Fruit fly (Drosophila melanogaster): Measurements from ENCODE around the gene CG11373.

CG11373 gene

dm6 chr3R:6007123-6008000 is 46.6 kb upstream of the CG11373 start (continued):
- TF ChIP-seq Sry-β (GFP tag; optimal IDR thresholded peaks at IDR 0.05) (no peak), CG7372 (GFP tag; IDR thresholded peaks at IDR 0.05) (no peak), CG4730 (GFP tag; IDR thresholded peaks at IDR 0.05) (no peak), CG13894 (tag; optimal IDR thresholded peaks at IDR 0.05) (peak; percentile 83), CG17568 (GFP tag; optimal IDR thresholded peaks at IDR 0.05) (no peak), CG2712 (tag; optimal IDR thresholded peaks at IDR 0.05) (no peak), CG10462 (GFP tag; optimal IDR thresholded peaks at IDR 0.05) (no peak), nau (GFP tag; optimal IDR thresholded peaks at IDR 0.05) (no peak), p53 (GFP tag; optimal IDR thresholded peaks at IDR 0.05) (no peak), hbn (GFP tag; IDR thresholded peaks at IDR 0.05; ENCODE audit: partially characterized antibody) (peak; percentile 19; the same call in 1 of the 2 replicates), hth (optimal IDR thresholded peaks at IDR 0.05) (no peak), CG10267 (tag; optimal IDR thresholded peaks at IDR 0.05) (no peak), so (GFP tag; IDR thresholded peaks at IDR 0.05) (0 out of 3 replicates have a peak, but pooled peaks have one; percentile 29), NC2β (GFP tag; optimal IDR thresholded peaks at IDR 0.05) (no peak), GATAe (GFP tag; conservative IDR thresholded peaks at IDR 0.05) (no peak), dmrt11E (tag; optimal IDR thresholded peaks at IDR 0.05) (no peak), dati (GFP tag; IDR thresholded peaks at IDR 0.05) (no peak), CG4617 (GFP tag; optimal IDR thresholded peaks at IDR 0.05; ENCODE audit: borderline replicate concordance) (no peak), shn (GFP tag; optimal IDR thresholded peaks at IDR 0.05) (no peak), H15 (GFP tag; IDR thresholded peaks at IDR 0.05) (no peak), org-1 (GFP tag; optimal IDR thresholded peaks at IDR 0.05) (no peak), grau (tag; optimal IDR thresholded peaks at IDR 0.05) (no peak), dysf (GFP tag; IDR thresholded peaks at IDR 0.05) (no peak), ase (GFP tag; IDR thresholded peaks at IDR 0.05) (no peak), Stat92E (GFP tag; optimal IDR thresholded peaks at IDR 0.05) (peak in 1 of 3 experiments; percentile 3), CG11398 (GFP tag; optimal IDR thresholded peaks at IDR 0.05) (no peak), CG2875 (GFP tag; optimal IDR thresholded peaks at IDR 0.05) (no peak), HmgZ (tag; optimal IDR thresholded peaks at IDR 0.05) (peak; percentile 81), hb (GFP tag; IDR thresholded peaks at IDR 0.05; ENCODE audit: partially characterized antibody) (no peak), CG34376 (GFP tag; optimal IDR thresholded peaks at IDR 0.05) (peak; percentile 35), unc-4 (GFP tag; IDR thresholded peaks at IDR 0.05; ENCODE audit: partially characterized antibody) (peak; percentile 39; the same call in 1 of the 2 replicates), CG3163 (GFP tag; optimal IDR thresholded peaks at IDR 0.05) (no peak), CG7786 (GFP tag; optimal IDR thresholded peaks at IDR 0.05) (peak; percentile 21), Lhr (GFP tag; optimal IDR thresholded peaks at IDR 0.05) (no peak), CG6791 (GFP tag; IDR thresholded peaks at IDR 0.05; ENCODE audit: partially characterized antibody) (no peak), Hmx (GFP tag; optimal IDR thresholded peaks at IDR 0.05) (no peak), D19A (tag; optimal IDR thresholded peaks at IDR 0.05) (no peak), CG12391 (tag; optimal IDR thresholded peaks at IDR 0.05) (peak; percentile 24), corto (GFP tag; optimal IDR thresholded peaks at IDR 0.05) (no peak), nom (GFP tag; optimal IDR thresholded peaks at IDR 0.05) (peak; percentile 42), CG2678 (tag; optimal IDR thresholded peaks at IDR 0.05) (peak; percentile 3), B-H2 (GFP tag; optimal IDR thresholded peaks at IDR 0.05) (peak; percentile 47), scrt (GFP tag; optimal IDR thresholded peaks at IDR 0.05) (peak; percentile 85), btn (GFP tag; optimal IDR thresholded peaks at IDR 0.05) (no peak), Fer1 (GFP tag; optimal IDR thresholded peaks at IDR 0.05) (peak; percentile 41), CG8478 (optimal IDR thresholded peaks at IDR 0.05) (peak; percentile 54), Hand (GFP tag; optimal IDR thresholded peaks at IDR 0.05) (peak; percentile 24), CG17612 (GFP tag; IDR thresholded peaks at IDR 0.05) (no peak)

Data from whole organism, embryonic.